Worm (Caenorhabditis elegans): ENCODE results near the gene sre-33.

Gene sre-33

DNA sequence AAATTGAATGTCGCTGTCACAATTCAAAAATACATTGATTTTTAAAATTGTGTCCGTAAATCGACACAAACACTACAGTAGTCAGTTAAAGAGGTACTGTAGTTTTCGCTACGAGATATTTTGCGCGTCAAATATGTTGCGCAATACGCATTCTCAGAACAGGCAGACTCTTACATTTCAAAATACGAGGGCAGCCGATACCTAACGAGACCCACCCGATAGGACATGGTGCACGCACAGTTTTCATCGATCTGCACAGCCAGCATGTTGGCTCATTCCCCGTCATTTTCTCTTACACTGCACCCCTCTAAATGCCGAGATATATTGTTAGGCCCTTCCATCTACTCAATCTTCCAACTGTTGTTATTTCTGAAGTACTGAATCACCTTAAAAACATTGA is 9.1 kb downstream of the sre-33 start, which contains the start of gene F15A4.2:
F15A4.2 (plus strand) TSS at position 301 of the 400 bp plus-strand sequence.
- no peak for TF ChIP-seq ttx-3 (tag; optimal IDR thresholded peaks at IDR 0.05)
- no peak for TF ChIP-seq ets-4 (tag; optimal IDR thresholded peaks at IDR 0.05)
- no peak for TF ChIP-seq che-1 (tag; optimal IDR thresholded peaks at IDR 0.05)
- no peak for TF ChIP-seq ceh-45 (GFP tag; IDR thresholded peaks at IDR 0.05)
- TF ChIP-seq C08G9.2 (tag; optimal IDR thresholded peaks at IDR 0.05), result no peak
- TF ChIP-seq unc-3 (GFP tag; conservative IDR thresholded peaks at IDR 0.05), result no peak
- TF ChIP-seq unc-3 (tag; optimal IDR thresholded peaks at IDR 0.05), result no peak
- TF ChIP-seq gmeb-2 (tag; optimal IDR thresholded peaks at IDR 0.05), result no peak
- no peak for TF ChIP-seq nfya-1 (tag; optimal IDR thresholded peaks at IDR 0.05)
- no peak for TF ChIP-seq ceh-2 (tag; optimal IDR thresholded peaks at IDR 0.05)

DNA sequence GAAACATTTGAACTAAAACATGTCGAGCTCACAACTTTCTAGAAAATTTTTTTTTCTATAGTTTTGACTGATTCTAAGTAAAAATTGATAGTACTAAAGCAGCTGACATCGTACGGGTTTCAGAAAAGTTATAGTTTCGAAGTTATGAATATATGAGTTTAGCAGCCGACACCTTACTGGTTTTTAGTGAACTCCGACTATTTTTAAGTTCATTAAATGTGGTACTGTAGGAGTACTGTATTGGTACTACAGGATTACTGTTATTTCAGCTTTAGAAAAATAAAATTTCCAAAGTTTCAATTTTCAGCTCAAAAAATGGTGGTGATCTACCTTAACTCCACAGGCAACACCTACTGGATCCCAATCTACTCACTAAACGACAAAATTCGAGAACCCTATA is 12.5 kb downstream of the sre-33 start, which contains the start of gene sre-37:
sre-37 (plus strand) TSS at position 301 of the 400 bp plus-strand sequence.
- TF ChIP-seq ets-4 (tag; optimal IDR thresholded peaks at IDR 0.05) (no peak), unc-3 (GFP tag; conservative IDR thresholded peaks at IDR 0.05) (no peak), unc-3 (tag; optimal IDR thresholded peaks at IDR 0.05) (no peak), tbx-7 (tag; optimal IDR thresholded peaks at IDR 0.05) (no peak), ceh-30 (tag; optimal IDR thresholded peaks at IDR 0.05) (no peak), pat-9 (tag; optimal IDR thresholded peaks at IDR 0.05) (no peak), tbx-2 (tag; optimal IDR thresholded peaks at IDR 0.05) (no peak), K02D7.2 (tag; optimal IDR thresholded peaks at IDR 0.05) (no peak), eyg-1 (tag; optimal IDR thresholded peaks at IDR 0.05) (no peak)

DNA sequence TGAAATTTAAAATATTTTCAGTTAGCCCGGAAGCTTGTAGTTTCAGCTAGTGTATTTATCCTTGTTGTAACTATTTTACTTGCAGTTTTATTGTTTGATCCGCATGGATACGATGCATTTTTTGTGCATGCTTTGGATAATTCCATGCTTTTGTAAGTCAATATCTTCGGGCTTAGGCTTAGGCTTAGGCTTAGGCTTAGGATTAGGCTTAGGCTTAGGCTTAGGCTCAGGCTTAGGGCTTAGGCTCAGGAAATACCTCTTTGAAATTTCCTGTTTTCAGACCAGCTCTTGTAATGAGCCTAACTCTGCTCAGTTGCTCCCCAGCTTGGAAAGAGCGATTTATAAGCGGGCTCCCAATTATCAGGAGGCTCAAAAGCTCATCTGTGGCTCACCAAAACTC is 13.9 kb downstream of the sre-33 start, which contains the start of gene srg-16:
srg-16 (plus strand) TSS at position 87 of the 400 bp plus-strand sequence.
- TF ChIP-seq nhr-232 (tag; optimal IDR thresholded peaks at IDR 0.05) (no peak), rnt-1 (tag; optimal IDR thresholded peaks at IDR 0.05) (no peak), dve-1 (tag; optimal IDR thresholded peaks at IDR 0.05) (peak; percentile 55), dmd-4 (tag; optimal IDR thresholded peaks at IDR 0.05; ENCODE audit: borderline replicate concordance) (no peak)

DNA sequence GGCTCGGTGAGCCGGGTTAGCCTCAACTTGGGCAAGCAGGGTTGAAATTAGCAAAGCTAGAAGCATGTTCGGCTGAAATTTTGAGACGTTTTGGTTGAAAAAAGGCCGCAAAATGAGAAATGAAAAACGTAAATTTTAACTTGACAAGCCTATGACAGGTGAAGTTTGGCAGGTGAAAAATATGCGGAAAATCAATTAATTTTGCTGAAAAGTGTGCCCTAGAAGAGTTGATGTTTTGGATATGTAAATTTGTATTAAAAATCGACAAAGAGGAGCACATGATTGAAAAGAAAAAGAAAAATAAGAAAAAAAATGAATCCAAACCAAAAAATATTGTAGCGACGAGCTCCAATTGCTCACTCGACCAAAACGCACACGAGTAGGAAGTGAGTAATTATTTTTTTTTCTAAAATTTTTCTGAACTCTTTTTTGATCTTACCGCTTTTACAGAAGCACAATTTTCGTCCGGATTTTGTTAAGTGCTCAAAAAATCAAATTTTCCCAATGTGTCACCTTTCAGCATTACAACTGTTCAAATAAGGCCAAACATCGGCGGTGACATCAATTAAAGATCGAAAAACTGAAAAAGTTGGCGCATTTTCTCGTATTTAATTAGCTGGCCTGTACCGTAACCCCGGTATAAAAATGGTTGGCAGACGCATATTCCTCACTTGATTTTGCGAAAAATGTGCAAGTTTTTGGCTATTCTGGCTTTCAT is 18.2 kb downstream of the sre-33 start, which contains the start of the genes F15A4.5 and phat-8:
F15A4.5 (minus strand) TSS at position 101 of the 718 bp plus-strand sequence.
phat-8 (plus strand) TSS at position 668 of the 718 bp plus-strand sequence.
- TF ChIP-seq ceh-14 (tag; optimal IDR thresholded peaks at IDR 0.05), result no peak
- TF ChIP-seq Y22D7AL.16 (tag; optimal IDR thresholded peaks at IDR 0.05), result no peak
- TF ChIP-seq pros-1 (tag; optimal IDR thresholded peaks at IDR 0.05), result no peak
- no peak for TF ChIP-seq ceh-45 (GFP tag; IDR thresholded peaks at IDR 0.05)
- TF ChIP-seq sox-4 (tag; optimal IDR thresholded peaks at IDR 0.05), result no peak
- no peak for TF ChIP-seq pha-2 (tag; optimal IDR thresholded peaks at IDR 0.05)
- no peak for TF ChIP-seq zip-5 (tag; optimal IDR thresholded peaks at IDR 0.05)
- no peak for TF ChIP-seq pag-3 (tag; optimal IDR thresholded peaks at IDR 0.05; ENCODE audit: borderline replicate concordance)
- TF ChIP-seq unc-42 (tag; optimal IDR thresholded peaks at IDR 0.05), result no peak
- no peak for TF ChIP-seq tbx-2 (tag; optimal IDR thresholded peaks at IDR 0.05)
- TF ChIP-seq pax-1 (tag; optimal IDR thresholded peaks at IDR 0.05), result no peak
- no peak for TF ChIP-seq pha-4 (tag; optimal IDR thresholded peaks at IDR 0.05)
- TF ChIP-seq odd-2 (tag; optimal IDR thresholded peaks at IDR 0.05), result no peak
- TF ChIP-seq ttx-3 (tag; optimal IDR thresholded peaks at IDR 0.05), result no peak
- TF ChIP-seq fkh-10 (GFP tag; optimal IDR thresholded peaks at IDR 0.05), result no peak
- no peak for TF ChIP-seq ceh-31 (tag; optimal IDR thresholded peaks at IDR 0.05)
- no peak for TF ChIP-seq ceh-2 (tag; optimal IDR thresholded peaks at IDR 0.05)
- no peak for TF ChIP-seq ceh-22 (tag; optimal IDR thresholded peaks at IDR 0.05)

DNA sequence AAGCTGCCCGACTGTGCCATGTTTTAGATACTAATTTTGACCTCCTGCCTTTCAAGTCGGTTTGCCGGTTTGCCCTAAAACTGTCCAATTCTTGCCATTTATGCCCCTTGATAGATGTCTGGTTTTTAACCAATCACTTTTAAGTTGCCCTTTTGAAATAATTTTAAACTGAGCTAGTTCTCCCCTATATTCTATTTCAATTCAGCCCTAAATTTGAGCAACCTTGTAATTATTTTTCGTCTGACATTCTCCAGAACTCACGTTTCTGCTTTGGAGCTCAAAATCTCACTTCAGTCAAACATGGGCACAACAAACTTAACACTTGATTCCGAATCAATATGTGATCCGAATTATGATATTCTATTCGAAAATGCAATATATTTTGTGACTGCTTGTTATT is 20.3 kb downstream of the sre-33 start, which contains the start of gene srg-17:
srg-17 (plus strand) TSS at position 301 of the 400 bp plus-strand sequence.
- TF ChIP-seq che-1 (tag; optimal IDR thresholded peaks at IDR 0.05) (no peak), gmeb-2 (tag; optimal IDR thresholded peaks at IDR 0.05) (no peak), tbx-7 (tag; optimal IDR thresholded peaks at IDR 0.05) (no peak), eyg-1 (tag; optimal IDR thresholded peaks at IDR 0.05) (no peak)
